Fruit fly (Drosophila melanogaster): ENCODE results near the gene CG4452.

dm6 chr3L:9372278-9372975, 5.2 kb downstream of the CG4452 start, which contains the start of the genes Hsp67Bc, CG4456 and Hsp22:
- no peak for TF ChIP-seq Rel (GFP tag; optimal IDR thresholded peaks at IDR 0.05)
- peak; percentile 5 for TF ChIP-seq Rel (tag; optimal IDR thresholded peaks at IDR 0.05)
- TF ChIP-seq dl (GFP tag; optimal IDR thresholded peaks at IDR 0.05; ENCODE audit: insufficient read depth in 1 of 2, partially characterized antibody in 2 of 2) = no peak
- TF ChIP-seq CrebA (GFP tag; optimal IDR thresholded peaks at IDR 0.05; ENCODE audit: borderline replicate concordance) = no peak
- TF ChIP-seq pan (optimal IDR thresholded peaks at IDR 0.05) = no peak
- TF ChIP-seq psq (GFP tag; optimal IDR thresholded peaks at IDR 0.05) = no peak
- no peak for TF ChIP-seq br (GFP tag; optimal IDR thresholded peaks at IDR 0.05)
- no peak for TF ChIP-seq Myc (optimal IDR thresholded peaks at IDR 0.05)
- no peak for TF ChIP-seq fru (GFP tag; optimal IDR thresholded peaks at IDR 0.05)
- no peak for TF ChIP-seq h (GFP tag; optimal IDR thresholded peaks at IDR 0.05)
- no peak for TF ChIP-seq Jra (GFP tag; optimal IDR thresholded peaks at IDR 0.05)
